Worm (Caenorhabditis elegans): ENCODE data around the gene nhr-213.

DNA sequence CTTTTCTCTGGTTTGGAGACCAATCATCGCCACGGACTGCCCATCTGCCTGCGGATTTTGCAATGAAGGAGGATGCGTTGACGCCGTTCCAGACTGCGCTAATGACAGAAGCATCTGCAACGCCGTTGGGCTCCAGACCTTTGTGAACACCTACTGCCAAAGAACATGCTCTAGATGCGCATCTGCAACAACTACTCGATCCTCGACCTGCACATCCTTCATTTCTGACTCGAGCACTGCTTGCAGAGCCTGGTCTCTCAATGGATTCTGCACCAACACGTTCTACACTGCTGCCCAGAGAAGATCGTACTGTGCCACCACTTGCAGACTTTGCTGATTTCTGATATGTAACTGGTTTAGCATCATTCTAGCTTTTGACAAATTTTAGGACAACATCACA lies 4.0 kb upstream of the nhr-213 start:
- TF ChIP-seq tab-1 (GFP tag; IDR thresholded peaks at IDR 0.05): no peak
- no peak for TF ChIP-seq cog-1 (tag; optimal IDR thresholded peaks at IDR 0.05)
- no peak for TF ChIP-seq T22C8.4 (GFP tag; IDR thresholded peaks at IDR 0.05)
- TF ChIP-seq klf-2 (GFP tag; conservative IDR thresholded peaks at IDR 0.05): no peak
- TF ChIP-seq med-1 (GFP tag; optimal IDR thresholded peaks at IDR 0.05; ENCODE audit: insufficient read depth): no peak
- TF ChIP-seq ref-1 (GFP tag; conservative IDR thresholded peaks at IDR 0.05): no peak
- no peak for TF ChIP-seq ztf-23 (GFP tag; IDR thresholded peaks at IDR 0.05)
